Fruit fly (Drosophila melanogaster): ENCODE data around the gene CG31515.

dm6 chr3R:23407880-23408279, 19.2 kb upstream of the CG31515 start:
- TF ChIP-seq Myc (optimal IDR thresholded peaks at IDR 0.05) (no peak), psq (optimal IDR thresholded peaks at IDR 0.05) (no peak), Sin3A (optimal IDR thresholded peaks at IDR 0.05) (no peak), h (optimal IDR thresholded peaks at IDR 0.05) (no peak), insv (optimal IDR thresholded peaks at IDR 0.05) (no peak)
